Fruit fly (Drosophila melanogaster) whole organism, wandering third instar larva: ENCODE results near the gene Prp4k.
A peak's percentile ranks its signal among the peaks of the same experiment; 100 is the strongest.

Experiments
- Abd-B ChIP-seq: fragments of >200 bp; optimal IDR thresholded peaks from 2 replicates; lab custom pipeline; 2017; ENCODE audit warnings: missing biosample characterization, missing genetic modification characterization
- CG32264 ChIP-seq: fragments of 200-800 bp; sonication (Bioruptor generic); optimal IDR thresholded peaks from 2 replicates; lab custom pipeline; 2016; ENCODE audit warnings: missing biosample characterization, missing genetic modification characterization
- CG9705 ChIP-seq: fragments of 200-800 bp; sonication (Bioruptor generic); optimal IDR thresholded peaks from 2 replicates; lab custom pipeline; 2018; ENCODE audit warnings: missing biosample characterization, mild to moderate bottlenecking, missing genetic modification characterization
- CrebA ChIP-seq: fragments of 200-800 bp; sonication (Bioruptor generic); optimal IDR thresholded peaks from 2 replicates; lab custom pipeline; 2016; ENCODE audit warnings: missing biosample characterization, mild to moderate bottlenecking, missing genetic modification characterization, borderline replicate concordance
- Dfd ChIP-seq: fragments of >200 bp; optimal IDR thresholded peaks from 2 replicates; lab custom pipeline; 2017; ENCODE audit warnings: missing biosample characterization, missing genetic modification characterization
- Dif ChIP-seq: fragments of 200-275, 200-300 bp; sonication (Bioruptor generic); optimal IDR thresholded peaks from 2 replicates; lab custom pipeline; 2018; ENCODE audit warnings: missing biosample characterization, missing genetic modification characterization; ENCODE audit not compliant: partially characterized antibody
- GATAd ChIP-seq: sonication (Bioruptor generic); optimal IDR thresholded peaks from 2 replicates; lab custom pipeline; 2016; ENCODE audit warnings: missing biosample characterization, missing genetic modification characterization
- HLH106 ChIP-seq: fragments of 200-800 bp; optimal IDR thresholded peaks from 3 replicates; lab custom pipeline; 2019; ENCODE audit warnings: missing biosample characterization, mild to moderate bottlenecking, missing genetic modification characterization, moderate library complexity
- Hnf4 ChIP-seq: fragments of 200-800 bp; sonication (Bioruptor generic); optimal IDR thresholded peaks from 2 replicates; lab custom pipeline; 2016; ENCODE audit warnings: missing biosample characterization, mild to moderate bottlenecking, missing genetic modification characterization
- Hr78 ChIP-seq: fragments of >200 bp; optimal IDR thresholded peaks from 2 replicates; lab custom pipeline; 2017; ENCODE audit warnings: missing biosample characterization, missing genetic modification characterization
- Hr83 ChIP-seq: fragments of 200-300 bp; sonication (Bioruptor generic); optimal IDR thresholded peaks from 2 replicates; lab custom pipeline; 2016; ENCODE audit warnings: missing biosample characterization, mild to moderate bottlenecking, missing genetic modification characterization, moderate library complexity; ENCODE audit not compliant: poor library complexity, severe bottlenecking
- Jra ChIP-seq: sonication (Bioruptor generic); optimal IDR thresholded peaks from 2 replicates; lab custom pipeline; 2016; ENCODE audit warnings: missing biosample characterization, missing genetic modification characterization
- Mio ChIP-seq: sonication (Bioruptor generic); optimal IDR thresholded peaks from 2 replicates; lab custom pipeline; 2016; ENCODE audit warnings: missing biosample characterization, missing genetic modification characterization
- Myc ChIP-seq: fragments of >200 bp; optimal IDR thresholded peaks from 2 replicates; lab custom pipeline; 2017
- N ChIP-seq: fragments of >200 bp; optimal IDR thresholded peaks from 2 replicates; lab custom pipeline; 2018; ENCODE audit warnings: missing biosample characterization, missing external identifiers, missing genetic modification characterization
- OdsH ChIP-seq: fragments of 200-800 bp; sonication (Bioruptor generic); optimal IDR thresholded peaks from 2 replicates; lab custom pipeline; 2016; ENCODE audit warnings: missing biosample characterization, mild to moderate bottlenecking, missing genetic modification characterization
- Rel ChIP-seq, 2 experiments: fragments of 200-800 bp; sonication (Bioruptor generic) in 1 of 2; optimal IDR thresholded peaks; 2 replicates in 1 of 2; 3 replicates in 1 of 2; lab custom pipeline; 2016 to 2019; ENCODE audit warnings: mild to moderate bottlenecking in 2 of 2, missing biosample characterization in 2 of 2, missing genetic modification characterization in 2 of 2, moderate library complexity in 1 of 2
- Sp1 ChIP-seq: fragments of 200-800 bp; sonication (Bioruptor generic); optimal IDR thresholded peaks from 3 replicates; lab custom pipeline; 2019; ENCODE audit warnings: missing biosample characterization, mild to moderate bottlenecking, missing genetic modification characterization, moderate library complexity
- Vsx2 ChIP-seq: fragments of 200-300, 225-300 bp; sonication (Bioruptor generic); optimal IDR thresholded peaks from 2 replicates; lab custom pipeline; 2018; ENCODE audit warnings: missing biosample characterization, missing genetic modification characterization; ENCODE audit not compliant: partially characterized antibody
- br ChIP-seq: fragments of 200-800 bp; sonication (Bioruptor generic); optimal IDR thresholded peaks from 2 replicates; lab custom pipeline; 2016; ENCODE audit warnings: missing biosample characterization, missing genetic modification characterization
- brk ChIP-seq: fragments of 200-800 bp; sonication (Bioruptor generic); optimal IDR thresholded peaks from 2 replicates; lab custom pipeline; 2016; ENCODE audit warnings: missing biosample characterization, mild to moderate bottlenecking, missing genetic modification characterization
- dl ChIP-seq, 2 experiments: fragments of 175-275, 200-275 bp in 1 of 2; fragments of 200-275 bp in 1 of 2; sonication (Bioruptor generic); optimal IDR thresholded peaks; lab custom pipeline; 2018; ENCODE audit warnings: mild to moderate bottlenecking in 2 of 2, missing biosample characterization in 2 of 2, missing genetic modification characterization in 2 of 2, moderate library complexity in 2 of 2; ENCODE audit not compliant: partially characterized antibody in 2 of 2, insufficient read depth in 1 of 2
- dmrt93B ChIP-seq: fragments of 200-800 bp; sonication (Bioruptor generic); optimal IDR thresholded peaks from 2 replicates; lab custom pipeline; 2018; ENCODE audit warnings: missing biosample characterization, mild to moderate bottlenecking, missing genetic modification characterization
- dsf ChIP-seq: sonication (Bioruptor generic); optimal IDR thresholded peaks from 2 replicates; lab custom pipeline; 2016; ENCODE audit warnings: missing biosample characterization, missing genetic modification characterization, borderline replicate concordance
- ey ChIP-seq: fragments of 200-800 bp; sonication (Bioruptor generic); optimal IDR thresholded peaks from 2 replicates; lab custom pipeline; 2016; ENCODE audit warnings: missing biosample characterization, missing genetic modification characterization
- foxo ChIP-seq, 2 experiments: fragments of 200-800 bp; sonication (Bioruptor generic); optimal IDR thresholded peaks; 2 replicates in 1 of 2; 3 replicates in 1 of 2; lab custom pipeline; 2016 to 2017; ENCODE audit warnings: missing biosample characterization in 2 of 2, missing genetic modification characterization in 2 of 2
- fru ChIP-seq: fragments of 200-800 bp; sonication (Bioruptor generic); optimal IDR thresholded peaks from 3 replicates; lab custom pipeline; 2016; ENCODE audit warnings: missing biosample characterization, mild to moderate bottlenecking, missing genetic modification characterization
- h ChIP-seq: fragments of 200-800 bp; sonication (Bioruptor generic); optimal IDR thresholded peaks from 3 replicates; lab custom pipeline; 2016; ENCODE audit warnings: missing biosample characterization, mild to moderate bottlenecking, missing genetic modification characterization
- jim ChIP-seq: fragments of 175-275, 200-325 bp; sonication (Bioruptor generic); optimal IDR thresholded peaks from 2 replicates; lab custom pipeline; 2016; ENCODE audit warnings: missing biosample characterization, mild to moderate bottlenecking, missing genetic modification characterization
- lola ChIP-seq: fragments of >200 bp; optimal IDR thresholded peaks from 2 replicates; lab custom pipeline; 2017; ENCODE audit warnings: missing biosample characterization, missing genetic modification characterization
- pan ChIP-seq: fragments of >200 bp; optimal IDR thresholded peaks from 2 replicates; lab custom pipeline; 2017
- psq ChIP-seq: fragments of 200-800 bp; sonication (Bioruptor generic); optimal IDR thresholded peaks from 3 replicates; lab custom pipeline; 2017; ENCODE audit warnings: missing biosample characterization, mild to moderate bottlenecking, missing genetic modification characterization, moderate library complexity
- rgr ChIP-seq: fragments of 200-800 bp; sonication (Bioruptor generic); optimal IDR thresholded peaks from 3 replicates; lab custom pipeline; 2016; ENCODE audit warnings: missing biosample characterization, mild to moderate bottlenecking, missing genetic modification characterization
- sage ChIP-seq: fragments of 200-800 bp; sonication (Bioruptor generic); optimal IDR thresholded peaks from 2 replicates; lab custom pipeline; 2016; ENCODE audit warnings: missing biosample characterization, mild to moderate bottlenecking, missing genetic modification characterization
- sv ChIP-seq: fragments of 200-800 bp; sonication (Bioruptor generic); optimal IDR thresholded peaks from 3 replicates; lab custom pipeline; 2016; ENCODE audit warnings: missing biosample characterization, missing genetic modification characterization
- tai ChIP-seq: sonication (Bioruptor generic); optimal IDR thresholded peaks from 2 replicates; lab custom pipeline; 2016; ENCODE audit warnings: missing biosample characterization, missing genetic modification characterization
- usp ChIP-seq: fragments of >200 bp; optimal IDR thresholded peaks from 2 replicates; lab custom pipeline; 2017; ENCODE audit warnings: missing biosample characterization, missing genetic modification characterization
- woc ChIP-seq: sonication (Bioruptor generic); optimal IDR thresholded peaks from 2 replicates; lab custom pipeline; 2016; ENCODE audit warnings: missing biosample characterization, mild to moderate bottlenecking, missing genetic modification characterization

The Prp4k gene

dm6 chr3L:205723-206284, 5.5 kb downstream of the Prp4k start, which contains the start of the genes Gk1 and CG13876 (continued):
- TF ChIP-seq HLH106: peak; percentile 98
- no peak for TF ChIP-seq CrebA (GFP tag; lab: Kevin White, UChicago)
- no peak for TF ChIP-seq jim (GFP tag; lab: Kevin White, UChicago)
- no peak for TF ChIP-seq dl (GFP tag; optimal IDR thresholded peaks at IDR 0.05; lab: Kevin White, UChicago; ENCODE audit: insufficient read depth in 1 of 2, partially characterized antibody in 2 of 2)
- TF ChIP-seq dsf (GFP tag; lab: Kevin White, UChicago): peak; percentile 51
- TF ChIP-seq Hr83: peak; percentile 21

- TF ChIP-seq GATAd (GFP tag; lab: Kevin White, UChicago) (no peak), fru (GFP tag; lab: Kevin White, UChicago) (peak; percentile 38), usp (GFP tag; lab: Kevin White, UChicago) (no peak), Abd-B (GFP tag; lab: Kevin White, UChicago) (no peak), HLH106 (no peak), Jra (GFP tag; lab: Kevin White, UChicago) (no peak), sage (no peak), Myc (lab: Kevin White, UChicago) (peak; percentile 6), Rel (GFP tag; optimal IDR thresholded peaks at IDR 0.05; lab: Kevin White, UChicago) (no peak), Rel (tag; optimal IDR thresholded peaks at IDR 0.05; lab: Kevin White, UChicago) (peak; percentile 32)
Observed at dm6 chr3L:203536-204135, 7.6 kb downstream of the Prp4k start, which contains the start of gene NitFhit. Gene NitFhit, plus strand, starts transcription at chr3L:203730.

- TF ChIP-seq Mio (GFP tag; lab: Kevin White, UChicago) (no peak), dmrt93B (GFP tag; lab: Kevin White, UChicago) (peak; percentile 60), tai (no peak), rgr (GFP tag; lab: Kevin White, UChicago) (peak; percentile 73), Hnf4 (GFP tag; lab: Kevin White, UChicago) (no peak), CG9705 (GFP tag; lab: Kevin White, UChicago) (peak; percentile 57), dl (GFP tag; optimal IDR thresholded peaks at IDR 0.05; lab: Kevin White, UChicago; ENCODE audit: insufficient read depth in 1 of 2, partially characterized antibody in 2 of 2) (no peak), lola (GFP tag; lab: Kevin White, UChicago) (no peak), Jra (GFP tag; lab: Kevin White, UChicago) (no peak), CG32264 (no peak), Vsx2 (GFP tag; lab: Kevin White, UChicago) (no peak), ey (no peak), pan (lab: Kevin White, UChicago) (no peak), Sp1 (GFP tag; lab: Kevin White, UChicago) (peak; percentile 69), N (GFP tag; lab: Kevin White, UChicago) (no peak), Hr78 (GFP tag; lab: Kevin White, UChicago) (no peak), psq (GFP tag; lab: Kevin White, UChicago) (peak; percentile 52), br (no peak), dsf (GFP tag; lab: Kevin White, UChicago) (no peak), usp (GFP tag; lab: Kevin White, UChicago) (no peak), fru (GFP tag; lab: Kevin White, UChicago) (peak; percentile 6), Rel (GFP tag; optimal IDR thresholded peaks at IDR 0.05; lab: Kevin White, UChicago) (peak; percentile 6), Rel (tag; optimal IDR thresholded peaks at IDR 0.05; lab: Kevin White, UChicago) (no peak), Dif (GFP tag; lab: Kevin White, UChicago) (no peak), Hr83 (peak; percentile 89), Dfd (GFP tag; lab: Kevin White, UChicago) (no peak), OdsH (GFP tag; lab: Kevin White, UChicago) (peak; percentile 68), sage (no peak), jim (GFP tag; lab: Kevin White, UChicago) (no peak), brk (no peak), Abd-B (GFP tag; lab: Kevin White, UChicago) (no peak), GATAd (GFP tag; lab: Kevin White, UChicago) (no peak), Myc (lab: Kevin White, UChicago) (no peak), CrebA (GFP tag; lab: Kevin White, UChicago) (no peak), woc (GFP tag; lab: Kevin White, UChicago) (no peak), sv (GFP tag; lab: Kevin White, UChicago) (peak; percentile 12), h (GFP tag; lab: Kevin White, UChicago) (peak; percentile 17), HLH106 (peak; percentile 78), foxo (GFP tag; optimal IDR thresholded peaks at IDR 0.05; lab: Kevin White, UChicago) (peak in 1 of 2 experiments; percentile 75)
- TF ChIP-seq, all 38 proteins: peak for 13
Observed at dm6 chr3L:199754-200596, 11.3 kb downstream of the Prp4k start, which contains the start of the genes rno and mri. Gene rno, minus strand, starts transcription at chr3L:199762. Gene mri, plus strand, starts transcription at chr3L:200174.
